Worm (Caenorhabditis elegans): ENCODE results near the gene C45G9.6.

The C45G9.6 gene

DNA sequence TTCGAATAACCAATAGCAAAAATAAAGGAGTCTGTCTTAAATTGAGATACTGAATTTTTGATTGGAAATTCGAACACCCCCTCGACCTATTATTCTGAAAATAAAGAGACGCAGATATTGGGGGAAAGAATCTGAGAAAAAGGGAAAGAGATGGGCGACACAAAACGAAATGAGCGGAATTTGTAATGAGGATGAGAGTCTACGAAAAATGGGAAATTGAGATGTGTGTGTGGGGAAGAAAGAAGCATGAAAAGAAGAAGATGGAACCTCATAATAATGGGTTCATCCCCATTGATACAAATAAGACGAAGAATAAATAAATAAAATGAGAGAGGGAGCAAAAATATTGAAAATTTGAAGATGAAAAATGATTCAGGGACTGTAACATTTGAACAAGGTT, 49.3 kb downstream of the C45G9.6 start, which contains the start of gene cah-1:
Gene cah-1 (minus strand): TSS at position 101 of the 400 bp plus-strand sequence.
- TF ChIP-seq hlh-30 (tag; optimal IDR thresholded peaks at IDR 0.05; ENCODE audit: insufficient read depth): no peak
- no peak for TF ChIP-seq nhr-232 (tag; optimal IDR thresholded peaks at IDR 0.05)
- no peak for TF ChIP-seq dve-1 (tag; optimal IDR thresholded peaks at IDR 0.05)
- TF ChIP-seq unc-86 (tag; optimal IDR thresholded peaks at IDR 0.05): no peak
- TF ChIP-seq ceh-48 (tag; optimal IDR thresholded peaks at IDR 0.05): no peak
- no peak for TF ChIP-seq ceh-19 (GFP tag; optimal IDR thresholded peaks at IDR 0.05)
- TF ChIP-seq ceh-18 (tag; optimal IDR thresholded peaks at IDR 0.05): no peak
- TF ChIP-seq C08G9.2 (tag; optimal IDR thresholded peaks at IDR 0.05): no peak
- TF ChIP-seq madf-2 (tag; optimal IDR thresholded peaks at IDR 0.05): no peak

DNA sequence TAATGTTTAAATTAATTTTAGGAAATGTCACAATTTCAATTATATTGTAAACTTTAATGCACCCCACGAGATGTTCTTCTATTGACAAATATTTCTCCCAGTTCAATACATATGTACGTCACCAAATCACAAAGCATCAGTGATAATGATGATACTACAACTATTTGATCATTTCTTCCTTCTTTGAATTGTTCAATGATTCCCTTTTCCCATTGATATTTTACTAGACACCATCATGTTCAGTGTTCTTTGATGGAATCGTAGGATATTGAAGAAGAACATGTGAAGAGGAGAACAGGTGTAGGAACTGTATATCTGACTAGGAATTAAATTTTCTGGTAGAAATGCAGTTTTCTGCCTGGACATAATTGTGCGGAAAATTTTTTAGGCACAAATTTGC, 53.2 kb downstream of the C45G9.6 start:
- no peak for TF ChIP-seq ets-4 (tag; optimal IDR thresholded peaks at IDR 0.05)
- no peak for TF ChIP-seq pax-1 (tag; optimal IDR thresholded peaks at IDR 0.05)
- no peak for TF ChIP-seq pha-4 (tag; optimal IDR thresholded peaks at IDR 0.05)
- no peak for TF ChIP-seq mec-3 (tag; optimal IDR thresholded peaks at IDR 0.05; ENCODE audit: borderline replicate concordance)
- TF ChIP-seq F13H6.1 (tag; optimal IDR thresholded peaks at IDR 0.05): no peak
- no peak for TF ChIP-seq npax-4 (tag; optimal IDR thresholded peaks at IDR 0.05)
- no peak for TF ChIP-seq hlh-15 (tag; optimal IDR thresholded peaks at IDR 0.05)
- no peak for TF ChIP-seq pat-9 (tag; optimal IDR thresholded peaks at IDR 0.05)
- TF ChIP-seq elt-2 (tag; optimal IDR thresholded peaks at IDR 0.05): no peak
- no peak for TF ChIP-seq ceh-14 (tag; optimal IDR thresholded peaks at IDR 0.05)
- TF ChIP-seq K02D7.2 (tag; optimal IDR thresholded peaks at IDR 0.05): no peak
- TF ChIP-seq unc-42 (tag; optimal IDR thresholded peaks at IDR 0.05): no peak
- no peak for TF ChIP-seq ztf-16 (tag; optimal IDR thresholded peaks at IDR 0.05)
- TF ChIP-seq nhr-232 (tag; optimal IDR thresholded peaks at IDR 0.05): no peak
- TF ChIP-seq sdc-2 (tag; optimal IDR thresholded peaks at IDR 0.05): no peak
- TF ChIP-seq sox-4 (tag; optimal IDR thresholded peaks at IDR 0.05): no peak
- TF ChIP-seq tbx-7 (tag; optimal IDR thresholded peaks at IDR 0.05): no peak
